Worm (Caenorhabditis elegans) whole organism, L1 larva: ENCODE results near the gene ZK1290.13.

Experiments
- aha-1 ChIP-seq: fragments of 150-350 bp; optimal IDR thresholded peaks from 2 replicates; lab custom pipeline; 2014; ENCODE audit warnings: missing biosample characterization, missing genetic modification characterization
- alr-1 ChIP-seq: fragments of 200-800 bp; sonication (Bioruptor generic); optimal IDR thresholded peaks from 2 replicates; lab custom pipeline; 2018; ENCODE audit warnings: borderline replicate concordance, mild to moderate bottlenecking, missing genetic modification characterization, missing compliant biosample characterization
- dpl-1 ChIP-seq, 3 experiments: fragments of 150-350 bp in 2 of 3; sonication (generic microtip) in 1 of 3; optimal IDR thresholded peaks; 2 replicates each; lab custom pipeline; 2014 to 2017; ENCODE audit warnings: missing biosample characterization in 3 of 3, missing genetic modification characterization in 3 of 3, missing genetic modification reagents in 3 of 3
- elt-3 ChIP-seq, 6 experiments: fragments of 150-350 bp in 1 of 6; sonication (generic microtip); optimal IDR thresholded peaks; 2 replicates each; lab custom pipeline; 2017 to 2018; ENCODE audit warnings: missing biosample characterization in 6 of 6, missing genetic modification characterization in 6 of 6, inconsistent platforms in 1 of 6
- fkh-8 ChIP-seq: sonication (generic microtip); optimal IDR thresholded peaks from 2 replicates; lab custom pipeline; 2016; ENCODE audit warnings: mild to moderate bottlenecking, missing genetic modification characterization, missing compliant biosample characterization
- grh-1 ChIP-seq: fragments of 200-800 bp; sonication (Bioruptor generic); IDR thresholded peaks from 2 replicates; pipeline ENCODE4 v1.3.6; 2022; ENCODE audit warnings: missing genetic modification reagents, missing genetic modification characterization, missing compliant biosample characterization
- mdl-1 ChIP-seq, 2 experiments: fragments of 150-350 bp; optimal IDR thresholded peaks; 2 replicates each; lab custom pipeline; 2014 to 2017; ENCODE audit warnings: missing biosample characterization in 2 of 2, missing genetic modification characterization in 2 of 2, inconsistent platforms in 1 of 2
- mep-1 ChIP-seq: fragments of 150-350 bp; optimal IDR thresholded peaks from 2 replicates; lab custom pipeline; 2014; ENCODE audit warnings: missing biosample characterization, missing genetic modification characterization
- pqm-1 ChIP-seq: sonication (generic microtip); optimal IDR thresholded peaks from 3 replicates; lab custom pipeline; 2017; ENCODE audit warnings: missing biosample characterization, missing genetic modification characterization
- sox-4 ChIP-seq: sonication (generic microtip); optimal IDR thresholded peaks from 2 replicates; lab custom pipeline; 2016; ENCODE audit warnings: missing genetic modification characterization, missing compliant biosample characterization
- unc-62 ChIP-seq: fragments of 150-350 bp; optimal IDR thresholded peaks from 2 replicates; lab custom pipeline; 2014; ENCODE audit warnings: missing biosample characterization, missing genetic modification reagents, missing genetic modification characterization
- ztf-4 ChIP-seq: fragments of 150-350 bp; optimal IDR thresholded peaks from 2 replicates; lab custom pipeline; 2014; ENCODE audit warnings: missing biosample characterization, missing genetic modification characterization

- no peak for TF ChIP-seq aha-1
- TF ChIP-seq alr-1 (tag; lab: Kevin White, UChicago), result no peak
- TF ChIP-seq sox-4 (tag; lab: Kevin White, UChicago), result no peak
- TF ChIP-seq elt-3 (tag; optimal IDR thresholded peaks at IDR 0.05; lab: Kevin White, UChicago), result no peak
- no peak for TF ChIP-seq dpl-1 (GFP tag; optimal IDR thresholded peaks at IDR 0.05; lab: Kevin White, UChicago)
- no peak for TF ChIP-seq ztf-4 (tag; lab: Kevin White, UChicago)
- no peak for TF ChIP-seq grh-1 (GFP tag; lab: Robert Waterston, UW)
- no peak for TF ChIP-seq mep-1
- TF ChIP-seq mdl-1 (tag; optimal IDR thresholded peaks at IDR 0.05; lab: Kevin White, UChicago), result no peak
- TF ChIP-seq pqm-1 (tag; lab: Kevin White, UChicago), result no peak
- TF ChIP-seq unc-62 (GFP tag; lab: Kevin White, UChicago), result no peak
- TF ChIP-seq fkh-8, result no peak
These were observed 39.3 kb downstream of the ZK1290.13 start, which contains the start of gene F35D2.2 for ce11 chrII:7574143-7574542.
